Fruit fly (Drosophila melanogaster) whole organism: ENCODE results near the gene CG16727.

Experiments used
- CG8478 ChIP-seq: fragments of >200 bp; optimal IDR thresholded peaks from 2 replicates; lab custom pipeline; 2018; ENCODE audit warnings: inconsistent platforms
- Dll ChIP-seq: fragments of >200 bp; optimal IDR thresholded peaks from 2 replicates; lab custom pipeline; 2017
- EcR ChIP-seq, 2 experiments: fragments of >200 bp; optimal IDR thresholded peaks; 2 replicates each; lab custom pipeline; 2017; ENCODE audit warnings: missing biosample characterization in 2 of 2, missing genetic modification characterization in 2 of 2, missing genetic modification reagents in 2 of 2
- pan ChIP-seq: fragments of >200 bp; optimal IDR thresholded peaks from 2 replicates; lab custom pipeline; 2017
- psq ChIP-seq: fragments of >200 bp; optimal IDR thresholded peaks from 2 replicates; lab custom pipeline; 2017
- usp ChIP-seq: fragments of >200 bp; optimal IDR thresholded peaks from 2 replicates; lab custom pipeline; 2017; ENCODE audit warnings: missing biosample characterization, missing genetic modification characterization, mixed read lengths

The CG16727 gene

dm6 chr3R:19600335-19600734, 12.8 kb upstream of the CG16727 start, which contains the start of gene CG7333:
Gene CG7333, plus strand, starts transcription at chr3R:19600635.
- TF ChIP-seq Dll (lab: Kevin White, UChicago) (no peak), CG8478 (lab: Kevin White, UChicago) (no peak)

DNA sequence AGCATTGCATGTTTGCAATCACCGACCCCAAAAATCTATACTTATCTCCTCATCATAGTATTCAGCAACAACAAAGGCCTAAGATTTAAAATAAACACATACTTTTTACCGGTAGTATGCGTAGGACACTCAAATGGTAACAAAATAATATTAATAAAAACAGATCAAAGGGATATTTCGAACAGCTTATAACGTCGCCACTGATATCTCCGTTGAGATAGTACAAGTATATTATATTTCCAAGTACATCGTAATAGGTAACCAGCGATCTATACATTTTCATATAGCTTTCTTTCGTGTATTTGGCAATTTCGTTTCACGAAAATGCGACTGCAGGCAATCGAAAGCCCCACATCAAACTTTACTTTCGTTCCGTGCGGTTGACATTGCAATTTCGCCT, 10.2 kb upstream of the CG16727 start, which contains the start of gene CG7342:
CG7342 (plus strand) TSS at position 380 of the 400 bp plus-strand sequence.
- no peak for TF ChIP-seq pan (lab: Kevin White, UChicago)
- TF ChIP-seq psq (lab: Kevin White, UChicago), result no peak
- TF ChIP-seq EcR (GFP tag; optimal IDR thresholded peaks at IDR 0.05; lab: Kevin White, UChicago), result no peak
- no peak for TF ChIP-seq Dll (lab: Kevin White, UChicago)
- TF ChIP-seq usp (GFP tag; lab: Kevin White, UChicago), result no peak
- TF ChIP-seq CG8478 (lab: Kevin White, UChicago), result no peak

- no peak for TF ChIP-seq EcR (GFP tag; optimal IDR thresholded peaks at IDR 0.05; lab: Kevin White, UChicago)
- no peak for TF ChIP-seq pan (lab: Kevin White, UChicago)
- no peak for TF ChIP-seq CG8478 (lab: Kevin White, UChicago)
These were observed 6.2 kb upstream of the CG16727 start, which contains the start of gene CG17751 for dm6 chr3R:19606954-19607353. Gene CG17751, plus strand, starts transcription at chr3R:19607254.

dm6 chr3R:19609925-19610324, 3.3 kb upstream of the CG16727 start, which contains the start of gene CG17752:
Gene CG17752, plus strand, starts transcription at chr3R:19610225.
- TF ChIP-seq psq (lab: Kevin White, UChicago) (no peak), CG8478 (lab: Kevin White, UChicago) (no peak), Dll (lab: Kevin White, UChicago) (no peak), EcR (GFP tag; optimal IDR thresholded peaks at IDR 0.05; lab: Kevin White, UChicago) (no peak), usp (GFP tag; lab: Kevin White, UChicago) (no peak), pan (lab: Kevin White, UChicago) (no peak)

DNA sequence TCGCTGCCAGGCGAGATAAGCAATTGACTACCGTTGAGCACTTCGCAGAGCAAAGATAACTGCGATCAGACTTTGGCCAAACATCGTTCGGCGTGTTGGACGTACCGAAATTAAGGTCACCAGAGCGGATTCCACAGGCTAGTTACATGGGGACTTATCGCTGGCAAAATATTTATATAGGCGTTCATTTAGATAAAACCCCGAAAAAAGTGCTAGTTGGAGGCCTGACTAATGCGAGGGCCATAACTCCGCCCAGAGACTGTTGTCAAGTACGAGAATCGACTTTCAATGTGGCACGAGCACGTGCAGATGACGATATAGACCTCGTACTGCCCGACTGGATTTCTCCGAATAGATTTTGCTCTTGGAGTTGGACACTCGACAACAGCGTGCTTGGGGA, 6.7 kb downstream of the CG16727 start:
- TF ChIP-seq psq (lab: Kevin White, UChicago) (no peak), pan (lab: Kevin White, UChicago) (no peak), usp (GFP tag; lab: Kevin White, UChicago) (no peak), Dll (lab: Kevin White, UChicago) (no peak), EcR (GFP tag; optimal IDR thresholded peaks at IDR 0.05; lab: Kevin White, UChicago) (no peak), CG8478 (lab: Kevin White, UChicago) (no peak)

DNA sequence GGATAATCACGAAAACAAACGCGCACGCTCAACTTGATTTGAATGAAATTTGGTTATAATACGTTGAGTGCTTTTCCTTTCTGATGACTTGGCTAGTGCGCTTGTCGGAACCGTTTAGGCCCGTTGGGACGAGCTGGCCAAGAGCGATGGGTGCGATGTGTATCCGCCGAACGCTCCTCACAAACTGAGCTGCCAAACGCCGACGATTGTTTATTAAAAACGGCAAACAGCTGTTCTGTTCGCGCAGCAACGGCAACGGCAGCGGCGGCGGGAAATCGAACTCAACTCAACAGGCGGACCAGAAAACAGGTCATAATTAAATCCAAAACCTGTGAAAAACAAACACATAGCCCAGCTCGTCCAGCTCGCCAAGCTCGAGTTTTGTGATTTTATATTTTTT, 7.8 kb downstream of the CG16727 start:
- TF ChIP-seq CG8478 (lab: Kevin White, UChicago) (no peak), usp (GFP tag; lab: Kevin White, UChicago) (no peak)

DNA sequence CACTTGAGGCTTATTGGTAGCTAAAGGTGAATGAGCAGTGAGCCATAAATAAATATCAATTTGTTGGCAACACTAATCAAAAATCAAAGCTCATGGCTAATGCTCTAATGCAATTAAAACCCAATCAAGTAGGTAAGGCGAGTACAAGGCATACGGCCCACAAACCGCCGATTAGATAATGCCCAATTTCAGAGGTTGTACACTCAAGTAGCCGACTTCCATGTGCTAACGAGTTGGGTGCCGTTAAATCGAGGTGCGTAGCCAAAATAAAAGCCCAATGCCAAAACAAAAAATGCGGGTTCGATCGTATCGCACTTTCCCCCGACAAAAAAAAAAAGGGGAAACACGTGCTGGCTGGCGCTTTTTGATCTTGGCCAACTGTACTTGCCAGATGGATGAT, 8.8 kb downstream of the CG16727 start:
- no peak for TF ChIP-seq pan (lab: Kevin White, UChicago)
- TF ChIP-seq psq (lab: Kevin White, UChicago), result no peak
- TF ChIP-seq Dll (lab: Kevin White, UChicago), result no peak
- TF ChIP-seq usp (GFP tag; lab: Kevin White, UChicago), result no peak
- no peak for TF ChIP-seq CG8478 (lab: Kevin White, UChicago)
- no peak for TF ChIP-seq EcR (GFP tag; optimal IDR thresholded peaks at IDR 0.05; lab: Kevin White, UChicago)

DNA sequence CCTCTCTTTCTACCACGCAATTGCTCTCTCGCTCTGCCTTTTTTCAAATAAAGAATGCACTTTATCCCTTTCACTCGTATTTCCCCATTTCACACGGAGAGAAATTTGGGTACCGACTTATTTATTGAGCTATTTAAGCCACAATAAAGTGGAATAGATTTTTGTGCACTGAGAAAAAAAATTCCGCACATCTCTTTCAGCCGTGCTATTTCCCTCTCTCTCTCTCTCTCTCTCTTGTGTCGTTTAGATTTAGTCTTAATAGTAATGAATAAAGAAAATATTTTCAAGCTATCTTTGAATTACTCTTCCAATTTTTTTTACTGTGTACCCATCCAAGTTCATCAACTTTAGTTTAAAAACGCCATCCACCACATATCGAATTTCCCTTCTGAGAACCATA, 10.4 kb downstream of the CG16727 start:
- no peak for TF ChIP-seq Dll (lab: Kevin White, UChicago)

DNA sequence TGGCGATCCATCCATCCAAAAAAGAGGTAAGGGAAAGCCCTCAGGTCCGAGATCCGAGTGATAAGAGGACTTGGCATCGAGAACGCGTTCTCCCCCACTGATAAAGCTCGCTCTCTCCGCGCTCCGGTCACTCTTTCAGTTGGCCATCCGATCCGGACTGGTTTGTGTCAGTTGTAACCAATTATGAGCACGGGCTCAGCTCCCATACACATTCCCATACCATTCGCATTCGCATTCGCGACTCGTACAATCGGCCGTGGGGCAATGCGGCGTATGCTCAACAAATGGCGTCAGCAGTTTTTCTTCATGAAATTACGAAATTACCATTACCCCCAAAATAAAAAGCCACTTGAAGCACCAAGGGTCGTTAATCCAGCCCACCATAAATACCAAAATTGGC, 11.3 kb downstream of the CG16727 start:
- TF ChIP-seq Dll (lab: Kevin White, UChicago) (no peak), pan (lab: Kevin White, UChicago) (no peak), usp (GFP tag; lab: Kevin White, UChicago) (no peak), CG8478 (lab: Kevin White, UChicago) (no peak), EcR (GFP tag; optimal IDR thresholded peaks at IDR 0.05; lab: Kevin White, UChicago) (no peak), psq (lab: Kevin White, UChicago) (no peak)

- TF ChIP-seq pan (lab: Kevin White, UChicago) (no peak), EcR (GFP tag; optimal IDR thresholded peaks at IDR 0.05; lab: Kevin White, UChicago) (no peak), psq (lab: Kevin White, UChicago) (no peak), usp (GFP tag; lab: Kevin White, UChicago) (no peak), Dll (lab: Kevin White, UChicago) (no peak), CG8478 (lab: Kevin White, UChicago) (no peak)
These were observed 12.4 kb downstream of the CG16727 start for dm6 chr3R:19625300-19626230.

DNA sequence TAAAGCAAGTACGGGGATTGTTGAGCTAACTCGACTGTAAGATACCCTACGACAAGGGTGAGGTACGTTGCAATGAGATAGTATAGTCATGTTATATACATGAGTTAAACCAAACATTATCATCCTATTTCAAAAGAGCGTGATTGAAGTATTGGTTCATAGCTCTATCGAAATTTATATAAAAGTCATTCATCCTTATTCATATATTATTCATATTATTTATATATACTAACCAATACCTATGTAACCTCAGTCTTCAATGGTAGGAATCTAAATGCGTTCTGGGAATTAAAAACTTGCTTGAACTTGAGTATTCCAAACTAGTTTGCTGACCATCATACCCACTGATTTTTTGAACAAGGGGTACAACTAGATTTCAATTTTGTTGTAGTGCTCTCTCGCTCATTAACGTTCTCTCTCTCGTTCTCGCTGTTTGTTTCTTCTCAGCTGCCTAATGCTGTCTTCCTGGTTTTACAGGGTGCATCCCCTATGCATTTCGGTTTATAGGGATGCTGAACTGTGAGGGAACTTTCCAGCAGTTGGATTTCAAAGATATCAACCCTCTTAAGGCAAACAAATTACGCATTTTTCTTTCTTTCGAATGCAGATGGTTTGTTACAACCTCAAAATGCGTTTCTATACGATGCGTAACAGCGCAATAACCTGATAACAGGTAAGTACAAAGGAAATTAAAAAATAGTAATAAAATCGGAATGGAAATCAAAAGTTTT, 14.8 kb downstream of the CG16727 start:
- TF ChIP-seq EcR (GFP tag; optimal IDR thresholded peaks at IDR 0.05; lab: Kevin White, UChicago) (no peak), pan (lab: Kevin White, UChicago) (no peak), CG8478 (lab: Kevin White, UChicago) (no peak), Dll (lab: Kevin White, UChicago) (no peak), psq (lab: Kevin White, UChicago) (no peak)
